Fruit fly (Drosophila melanogaster) whole organism, embryonic: ENCODE results near the gene Ddc.

Experiments used
- Blimp-1 ChIP-seq: fragments of 200-800 bp; sonication (Bioruptor generic); optimal IDR thresholded peaks from 3 replicates; lab custom pipeline; 2018; ENCODE audit warnings: missing biosample characterization, missing genetic modification characterization, mild to moderate bottlenecking, moderate library complexity, missing genetic modification reagents
- CG10321 ChIP-seq: fragments of 200-800 bp; sonication (Bioruptor generic); IDR thresholded peaks from 2 replicates; pipeline ENCODE4 v1.3.6; 2022; ENCODE audit warnings: missing biosample characterization, missing genetic modification characterization
- CG10462 ChIP-seq: fragments of 200-800 bp; sonication (Bioruptor generic); optimal IDR thresholded peaks from 2 replicates; lab custom pipeline; 2016; ENCODE audit warnings: missing biosample characterization, missing genetic modification characterization
- CG11085 ChIP-seq: fragments of 200-800 bp; sonication (Bioruptor generic); IDR thresholded peaks from 2 replicates; pipeline ENCODE4 v1.3.6; 2022; ENCODE audit warnings: missing biosample characterization, missing genetic modification characterization
- CG11093 ChIP-seq: fragments of 200-800 bp; sonication (Bioruptor generic); IDR thresholded peaks from 3 replicates; pipeline ENCODE4 v1.3.6; 2022; ENCODE audit warnings: missing biosample characterization, missing genetic modification characterization
- CG12659 ChIP-seq: fragments of 200-800 bp; sonication (Bioruptor generic); optimal IDR thresholded peaks from 3 replicates; lab custom pipeline; 2017; ENCODE audit warnings: mild to moderate bottlenecking, missing biosample characterization, missing genetic modification reagents, missing genetic modification characterization
- CG13123 ChIP-seq: fragments of 200-800 bp; sonication (Bioruptor generic); optimal IDR thresholded peaks from 2 replicates; lab custom pipeline; 2016; ENCODE audit warnings: missing biosample characterization, missing genetic modification characterization
- CG13287 ChIP-seq: fragments of 200-800 bp; sonication (Bioruptor generic); IDR thresholded peaks from 2 replicates; pipeline ENCODE4 v1.3.6; 2022; ENCODE audit warnings: missing biosample characterization, missing genetic modification characterization; ENCODE audit not compliant: partially characterized antibody
- CG13296 ChIP-seq: fragments of 200-800 bp; sonication (Bioruptor generic); optimal IDR thresholded peaks from 3 replicates; lab custom pipeline; 2018; ENCODE audit warnings: missing biosample characterization, mild to moderate bottlenecking, missing genetic modification characterization
- CG13424 ChIP-seq: fragments of 200-800 bp; sonication (Bioruptor generic); optimal IDR thresholded peaks from 2 replicates; lab custom pipeline; 2019; ENCODE audit warnings: missing biosample characterization, mild to moderate bottlenecking, missing genetic modification characterization, moderate library complexity
- CG14441 ChIP-seq: fragments of 200-800 bp; sonication (Bioruptor generic); IDR thresholded peaks from 2 replicates; pipeline ENCODE4 v1.3.6; 2022; ENCODE audit warnings: missing biosample characterization, missing genetic modification characterization
- CG14710 ChIP-seq: fragments of 200-800 bp; sonication (Bioruptor generic); optimal IDR thresholded peaks from 3 replicates; lab custom pipeline; 2019; ENCODE audit warnings: missing biosample characterization, mild to moderate bottlenecking, missing genetic modification characterization, moderate library complexity
- CG16813 ChIP-seq: fragments of 200-800 bp; sonication (Bioruptor generic); IDR thresholded peaks from 3 replicates; pipeline ENCODE4 v1.3.6; 2022; ENCODE audit warnings: missing biosample characterization, missing genetic modification characterization; ENCODE audit not compliant: partially characterized antibody
- CG17612 ChIP-seq: fragments of 200-800 bp; sonication (Bioruptor generic); IDR thresholded peaks from 2 replicates; pipeline ENCODE4 v1.3.6; 2022; ENCODE audit warnings: missing biosample characterization, missing genetic modification characterization
- CG18011 ChIP-seq: fragments of 200-800 bp; sonication (Bioruptor generic); optimal IDR thresholded peaks from 2 replicates; lab custom pipeline; 2017; ENCODE audit warnings: missing biosample characterization, missing genetic modification characterization, mild to moderate bottlenecking, moderate library complexity, missing genotype
- CG18764 ChIP-seq: fragments of 200-800 bp; sonication (Bioruptor generic); optimal IDR thresholded peaks from 3 replicates; lab custom pipeline; 2016; ENCODE audit warnings: missing biosample characterization, missing genetic modification characterization
- CG31365 ChIP-seq: fragments of 200-800 bp; sonication (Bioruptor generic); optimal IDR thresholded peaks from 2 replicates; lab custom pipeline; 2018; ENCODE audit warnings: missing biosample characterization, mild to moderate bottlenecking, missing genetic modification characterization
- CG33557 ChIP-seq: fragments of 200-800 bp; sonication (Bioruptor generic); optimal IDR thresholded peaks from 2 replicates; lab custom pipeline; 2019; ENCODE audit warnings: missing biosample characterization, mild to moderate bottlenecking, missing genetic modification characterization, moderate library complexity
- CG43689 ChIP-seq: fragments of 200-800 bp; sonication (Bioruptor generic); IDR thresholded peaks from 2 replicates; pipeline ENCODE4 v1.3.6; 2022; ENCODE audit warnings: missing biosample characterization, missing genetic modification characterization
- CG4617 ChIP-seq: fragments of 200-800 bp; sonication (Bioruptor generic); optimal IDR thresholded peaks from 3 replicates; lab custom pipeline; 2016; ENCODE audit warnings: missing biosample characterization, missing genetic modification characterization, borderline replicate concordance
- CG4854 ChIP-seq: fragments of 200-800 bp; sonication (Bioruptor generic); optimal IDR thresholded peaks from 2 replicates; lab custom pipeline; 2016; ENCODE audit warnings: missing biosample characterization, missing genetic modification characterization, inconsistent platforms
- CG5953 ChIP-seq: fragments of 200-800 bp; sonication (Bioruptor generic); IDR thresholded peaks from 2 replicates; pipeline ENCODE4 v1.3.6; 2022; ENCODE audit warnings: missing biosample characterization, missing genetic modification characterization
- CG6254 ChIP-seq: fragments of 200-800 bp; sonication (Bioruptor generic); optimal IDR thresholded peaks from 3 replicates; lab custom pipeline; 2017; ENCODE audit warnings: mild to moderate bottlenecking, missing biosample characterization, missing genetic modification reagents, missing genetic modification characterization
- CG6689 ChIP-seq: fragments of 200-800 bp; sonication (Bioruptor generic); IDR thresholded peaks from 2 replicates; pipeline ENCODE4 v1.3.6; 2022; ENCODE audit warnings: missing biosample characterization, missing genetic modification characterization
- CG8478 ChIP-seq: fragments of >200 bp; optimal IDR thresholded peaks from 2 replicates; lab custom pipeline; 2018
- CTCF ChIP-seq: fragments of 200-800 bp; sonication (Bioruptor generic); optimal IDR thresholded peaks from 2 replicates; lab custom pipeline; 2017; ENCODE audit warnings: missing biosample characterization, mild to moderate bottlenecking, missing genetic modification characterization, moderate library complexity
- CoRest ChIP-seq: fragments of 200-800 bp; sonication (Bioruptor generic); optimal IDR thresholded peaks from 3 replicates; lab custom pipeline; 2018; ENCODE audit warnings: missing biosample characterization, mild to moderate bottlenecking, missing genetic modification characterization, moderate library complexity
- Dp ChIP-seq: fragments of 200-800 bp; sonication (Bioruptor generic); optimal IDR thresholded peaks from 2 replicates; lab custom pipeline; 2018; ENCODE audit warnings: missing biosample characterization, mild to moderate bottlenecking, missing genetic modification characterization, moderate library complexity
- Ets97D ChIP-seq: fragments of 200-800 bp; sonication (Bioruptor generic); optimal IDR thresholded peaks from 3 replicates; lab custom pipeline; 2016; ENCODE audit warnings: missing biosample characterization, missing genetic modification characterization
- Gug ChIP-seq: fragments of 200-800 bp; sonication (Bioruptor generic); IDR thresholded peaks from 4 replicates; pipeline ENCODE4 v1.3.6; 2022; ENCODE audit warnings: missing biosample characterization, missing genetic modification characterization
- Hand ChIP-seq: fragments of 200-800 bp; sonication (Bioruptor generic); optimal IDR thresholded peaks from 2 replicates; lab custom pipeline; 2017; ENCODE audit warnings: mild to moderate bottlenecking, missing biosample characterization, missing genetic modification reagents, missing genetic modification characterization
- NC2β ChIP-seq: fragments of 200-800 bp; sonication (Bioruptor generic); optimal IDR thresholded peaks from 2 replicates; lab custom pipeline; 2016; ENCODE audit warnings: missing biosample characterization, missing genetic modification characterization
- Nf-YA ChIP-seq: fragments of 200-800 bp; sonication (Bioruptor generic); IDR thresholded peaks from 2 replicates; pipeline ENCODE4 v1.3.6; 2022; ENCODE audit warnings: missing biosample characterization, missing genetic modification characterization
- Sox102F ChIP-seq: fragments of 200-800 bp; sonication (Bioruptor generic); optimal IDR thresholded peaks from 2 replicates; lab custom pipeline; 2018; ENCODE audit warnings: missing biosample characterization, mild to moderate bottlenecking, missing genetic modification characterization, moderate library complexity
- TFAM ChIP-seq: fragments of 200-800 bp; sonication (Bioruptor generic); optimal IDR thresholded peaks from 2 replicates; lab custom pipeline; 2017; ENCODE audit warnings: missing biosample characterization, missing genetic modification characterization, inconsistent platforms
- danr ChIP-seq: fragments of 200-800 bp; sonication (Bioruptor generic); IDR thresholded peaks from 2 replicates; pipeline ENCODE4 v1.3.6; 2022; ENCODE audit warnings: missing biosample characterization, missing genetic modification characterization
- fd3F ChIP-seq: fragments of 200-800 bp; sonication (Bioruptor generic); optimal IDR thresholded peaks from 2 replicates; lab custom pipeline; 2018; ENCODE audit warnings: missing biosample characterization, mild to moderate bottlenecking, missing genetic modification characterization, moderate library complexity
- fru ChIP-seq: fragments of >200 bp; optimal IDR thresholded peaks from 2 replicates; lab custom pipeline; 2017
- gro ChIP-seq: fragments of 200-800 bp; sonication (Bioruptor generic); optimal IDR thresholded peaks from 2 replicates; lab custom pipeline; 2016; ENCODE audit warnings: missing biosample characterization, missing genetic modification characterization
- ham ChIP-seq: fragments of 200-800 bp; sonication (Bioruptor generic); IDR thresholded peaks from 2 replicates; pipeline ENCODE4 v1.3.6; 2022; ENCODE audit warnings: missing biosample characterization, missing genetic modification characterization
- hkb ChIP-seq, 2 experiments: fragments of 200-800 bp in 1 of 2; fragments of >200 bp in 1 of 2; sonication (Bioruptor generic) in 1 of 2; IDR thresholded peaks in 1 of 2; optimal IDR thresholded peaks in 1 of 2; 2 replicates each; pipeline versions ENCODE4 v1.3.6 to Lab custom; 2017 to 2022; ENCODE audit warnings: missing biosample characterization in 1 of 2, missing genetic modification characterization in 1 of 2
- jing ChIP-seq: fragments of 200-800 bp; sonication (Bioruptor generic); optimal IDR thresholded peaks from 2 replicates; lab custom pipeline; 2018; ENCODE audit warnings: missing biosample characterization, mild to moderate bottlenecking, missing genetic modification characterization
- lilli ChIP-seq: fragments of 200-800 bp; sonication (Bioruptor generic); optimal IDR thresholded peaks from 3 replicates; lab custom pipeline; 2016; ENCODE audit warnings: missing biosample characterization, missing genetic modification characterization
- prd ChIP-seq, 3 experiments: fragments of >200 bp in 2 of 3; fragments of 200-800 bp in 1 of 3; sonication (Bioruptor generic) in 1 of 3; optimal IDR thresholded peaks in 2 of 3; IDR thresholded peaks in 1 of 3; 2 replicates in 2 of 3; 3 replicates in 1 of 3; pipeline versions ENCODE4 v1.3.6 to Lab custom; 2017 to 2022; ENCODE audit warnings: missing biosample characterization in 1 of 3, missing genetic modification characterization in 1 of 3
- ro ChIP-seq: fragments of 200-800 bp; sonication (Bioruptor generic); IDR thresholded peaks from 2 replicates; pipeline ENCODE4 v1.3.6; 2022; ENCODE audit warnings: missing biosample characterization, missing genetic modification characterization
- tap ChIP-seq: fragments of 200-800 bp; optimal IDR thresholded peaks from 3 replicates; lab custom pipeline; 2019; ENCODE audit warnings: missing biosample characterization, mild to moderate bottlenecking, missing genetic modification characterization, moderate library complexity
- trem ChIP-seq: fragments of 200-800 bp; optimal IDR thresholded peaks from 3 replicates; lab custom pipeline; 2019; ENCODE audit warnings: missing biosample characterization, mild to moderate bottlenecking, missing genetic modification characterization, moderate library complexity
- trh ChIP-seq: fragments of 200-800 bp; sonication (Bioruptor generic); optimal IDR thresholded peaks from 2 replicates; lab custom pipeline; 2016; ENCODE audit warnings: missing biosample characterization, missing genetic modification characterization
- twi ChIP-seq: fragments of 200-800 bp; optimal IDR thresholded peaks from 2 replicates; lab custom pipeline; 2019; ENCODE audit warnings: missing biosample characterization, mild to moderate bottlenecking, missing genetic modification characterization, moderate library complexity

The Ddc gene

dm6 chr2L:19141435-19142126, 21.5 kb upstream of the Ddc start (continued):
- TF ChIP-seq CG10462 (GFP tag; lab: Kevin White, UChicago): peak; percentile 8
- no peak for TF ChIP-seq CG17612 (GFP tag; lab: Robert Waterston, UW)
- no peak for TF ChIP-seq TFAM (GFP tag; lab: Kevin White, UChicago)
- peak; percentile 79 for TF ChIP-seq lilli (GFP tag; lab: Kevin White, UChicago)
- no peak for TF ChIP-seq ro (GFP tag; lab: Robert Waterston, UW)
- TF ChIP-seq CG18011 (GFP tag; lab: Kevin White, UChicago): peak; percentile 52
- TF ChIP-seq Blimp-1 (GFP tag; lab: Kevin White, UChicago): peak; percentile 79
- TF ChIP-seq trh (GFP tag; lab: Kevin White, UChicago): peak; percentile 7
- peak; percentile 42 for TF ChIP-seq trem (tag; lab: Kevin White, UChicago)
- TF ChIP-seq CG43689: no peak
- no peak for TF ChIP-seq CTCF (GFP tag; lab: Kevin White, UChicago)
- TF ChIP-seq CG6689 (GFP tag; lab: Robert Waterston, UW): peak; percentile 65
- no peak for TF ChIP-seq CG13287 (GFP tag; lab: Robert Waterston, UW)
- no peak for TF ChIP-seq CG5953 (GFP tag; lab: Robert Waterston, UW)
- peak; percentile 83 for TF ChIP-seq gro (GFP tag; lab: Kevin White, UChicago)
- TF ChIP-seq CG14441 (GFP tag; lab: Robert Waterston, UW): peak; percentile 35; the same call in 1 of the 2 replicates
- TF ChIP-seq hkb (optimal IDR thresholded peaks at IDR 0.05; lab: Kevin White, UChicago): no peak
- TF ChIP-seq hkb (GFP tag; IDR thresholded peaks at IDR 0.05; lab: Robert Waterston, UW): 0 out of 2 replicates have a peak, but pooled peaks have one; percentile 39
- TF ChIP-seq CG33557 (GFP tag; lab: Kevin White, UChicago): peak; percentile 72
- TF ChIP-seq CG31365: no peak
- TF ChIP-seq jing (GFP tag; lab: Kevin White, UChicago): peak; percentile 41
- peak; percentile 74 for TF ChIP-seq CG13296 (GFP tag; lab: Kevin White, UChicago)
- TF ChIP-seq CG16813 (GFP tag; lab: Robert Waterston, UW): no peak
- no peak for TF ChIP-seq ham (GFP tag; lab: Robert Waterston, UW)
- TF ChIP-seq CG8478 (lab: Kevin White, UChicago): no peak
- TF ChIP-seq CG14710: peak; percentile 81
- TF ChIP-seq CG13123: peak; percentile 17
- TF ChIP-seq Dp (GFP tag; lab: Kevin White, UChicago): no peak
- TF ChIP-seq danr (GFP tag; lab: Robert Waterston, UW): 0 out of 2 replicates have a peak, but pooled peaks have one; percentile 21
- TF ChIP-seq Gug (GFP tag; lab: Robert Waterston, UW): peak; percentile 48; the same call in 1 of the 4 replicates
- peak; percentile 87 for TF ChIP-seq CoRest
- peak; percentile 65 for TF ChIP-seq CG6254 (GFP tag; lab: Kevin White, UChicago)
- TF ChIP-seq CG11085 (GFP tag; lab: Robert Waterston, UW): no peak
- peak; percentile 51 for TF ChIP-seq CG18764 (GFP tag; lab: Kevin White, UChicago)
- no peak for TF ChIP-seq Nf-YA (GFP tag; lab: Robert Waterston, UW)
- peak; percentile 76 for TF ChIP-seq CG13424 (tag; lab: Kevin White, UChicago)
- TF ChIP-seq CG11093: no peak
- TF ChIP-seq NC2β: peak; percentile 49
- peak; percentile 57 for TF ChIP-seq Hand (GFP tag; lab: Kevin White, UChicago)
- no peak for TF ChIP-seq CG4617
- TF ChIP-seq Ets97D (GFP tag; lab: Kevin White, UChicago): peak; percentile 7
- TF ChIP-seq Sox102F (GFP tag; lab: Kevin White, UChicago): peak; percentile 58
- TF ChIP-seq tap (tag; lab: Kevin White, UChicago): peak; percentile 55
- peak; percentile 60 for TF ChIP-seq CG4854 (GFP tag; lab: Kevin White, UChicago)
- no peak for TF ChIP-seq CG10321
- TF ChIP-seq twi (tag; lab: Kevin White, UChicago): peak; percentile 59
- TF ChIP-seq CG12659 (GFP tag; lab: Kevin White, UChicago): peak; percentile 67
- peak; percentile 70 for TF ChIP-seq fd3F (GFP tag; lab: Kevin White, UChicago)
- TF ChIP-seq prd (optimal IDR thresholded peaks at IDR 0.05; lab: Kevin White, UChicago): no peak
- TF ChIP-seq prd (GFP tag; IDR thresholded peaks at IDR 0.05; lab: Robert Waterston, UW): peak; percentile 58; the same call in 2 of the 3 replicates
- TF ChIP-seq fru (lab: Kevin White, UChicago): no peak
